Worm (Caenorhabditis elegans): ENCODE data around the gene fbxc-42.
A peak's percentile ranks its signal among the peaks of the same experiment; 100 is the strongest.
"Not testable (repeated sequence)": the region's sequence is repeated elsewhere in the genome, so short reads cannot be mapped to it uniquely, and the experiment has no call there.

Gene fbxc-42

DNA sequence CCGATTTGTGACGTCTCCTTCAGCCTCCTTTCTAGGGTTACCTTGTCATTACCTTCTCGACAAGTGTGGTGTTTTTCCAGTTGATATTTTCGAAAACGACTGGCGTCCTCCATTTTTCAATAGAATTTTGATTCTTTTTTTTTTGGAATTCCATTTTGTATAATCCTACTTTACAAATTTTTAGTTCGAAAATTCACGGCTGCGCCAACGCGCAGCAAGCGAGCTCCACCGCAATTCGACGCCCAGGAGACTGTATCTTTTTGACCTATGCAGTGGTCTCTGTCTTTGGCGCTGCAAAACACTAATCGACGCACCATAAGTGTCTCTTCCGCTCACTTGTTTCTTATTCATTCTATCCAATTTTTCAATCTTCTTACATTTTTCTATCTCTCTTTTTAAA is at the start of gene fbxc-42:
Gene fbxc-42, plus strand, starts transcription at position 301 of the 400 bp plus-strand sequence.
- no peak for TF ChIP-seq ztf-29 (GFP tag; IDR thresholded peaks at IDR 0.05)
- no peak for TF ChIP-seq tab-1 (GFP tag; IDR thresholded peaks at IDR 0.05)
- no peak for TF ChIP-seq ref-1 (GFP tag; conservative IDR thresholded peaks at IDR 0.05)
- no peak for TF ChIP-seq klf-2 (GFP tag; conservative IDR thresholded peaks at IDR 0.05)
- no peak for TF ChIP-seq cog-1 (tag; optimal IDR thresholded peaks at IDR 0.05)
- no peak for TF ChIP-seq flt-1 (GFP tag; IDR thresholded peaks at IDR 0.05)
- TF ChIP-seq med-1 (GFP tag; optimal IDR thresholded peaks at IDR 0.05; ENCODE audit: insufficient read depth): no peak
- TF ChIP-seq ztf-23 (GFP tag; IDR thresholded peaks at IDR 0.05): no peak
- no peak for TF ChIP-seq T22C8.4 (GFP tag; IDR thresholded peaks at IDR 0.05)

DNA sequence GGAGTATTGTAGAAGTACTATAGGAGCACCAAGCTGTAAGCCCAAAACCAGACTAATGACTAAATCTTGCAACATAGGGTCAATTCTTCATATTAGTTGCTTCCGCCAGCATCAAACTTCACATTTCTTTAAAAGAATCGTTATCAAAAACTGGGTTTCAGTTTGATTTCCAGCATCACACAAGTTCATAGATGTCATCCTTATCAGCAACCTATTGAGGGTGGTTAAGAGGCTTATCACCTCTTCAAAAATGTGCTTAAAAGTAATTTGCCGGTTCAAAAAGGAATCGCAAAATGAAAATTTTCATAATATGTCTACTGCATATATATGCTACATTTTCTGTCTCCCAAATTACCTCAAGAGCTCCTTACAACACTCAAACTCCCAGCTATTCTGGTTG is 47.6 kb upstream of the fbxc-42 start, which contains the start of gene clec-43:
Gene clec-43, plus strand, starts transcription at position 294 of the 400 bp plus-strand sequence.
- TF ChIP-seq cog-1 (tag; optimal IDR thresholded peaks at IDR 0.05): no peak
- TF ChIP-seq klf-2 (GFP tag; conservative IDR thresholded peaks at IDR 0.05): no peak
- no peak for TF ChIP-seq ztf-23 (GFP tag; IDR thresholded peaks at IDR 0.05)
- TF ChIP-seq tab-1 (GFP tag; IDR thresholded peaks at IDR 0.05): no peak
- no peak for TF ChIP-seq ztf-29 (GFP tag; IDR thresholded peaks at IDR 0.05)
- TF ChIP-seq flt-1 (GFP tag; IDR thresholded peaks at IDR 0.05): no peak
- no peak for TF ChIP-seq ref-1 (GFP tag; conservative IDR thresholded peaks at IDR 0.05)
- TF ChIP-seq med-1 (GFP tag; optimal IDR thresholded peaks at IDR 0.05; ENCODE audit: insufficient read depth): no peak
- no peak for TF ChIP-seq T22C8.4 (GFP tag; IDR thresholded peaks at IDR 0.05)

DNA sequence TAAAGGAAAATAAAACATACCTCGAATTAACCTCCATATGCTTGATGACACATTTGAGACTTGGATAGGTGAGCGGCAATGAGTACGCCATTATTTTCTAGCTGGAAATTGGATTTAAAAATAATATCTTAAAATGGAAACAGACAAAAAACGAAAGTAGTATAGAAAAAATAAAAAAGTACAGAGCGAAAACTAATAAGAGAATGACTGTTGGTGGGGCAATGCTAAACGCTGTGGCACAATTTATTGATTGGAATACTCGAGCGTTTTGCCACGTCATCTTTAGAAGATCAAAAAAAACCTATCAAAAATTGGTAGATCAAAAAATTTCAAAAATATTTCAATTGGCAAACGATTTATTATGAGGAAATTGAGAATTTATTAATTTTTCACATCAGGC is 43.3 kb upstream of the fbxc-42 start, which contains the start of gene fbxc-32:
Gene fbxc-32, minus strand, starts transcription at position 101 of the 400 bp plus-strand sequence.
- TF ChIP-seq med-1 (GFP tag; optimal IDR thresholded peaks at IDR 0.05; ENCODE audit: insufficient read depth) (no peak), cog-1 (tag; optimal IDR thresholded peaks at IDR 0.05) (no peak), ztf-29 (GFP tag; IDR thresholded peaks at IDR 0.05) (no peak), ref-1 (GFP tag; conservative IDR thresholded peaks at IDR 0.05) (no peak), flt-1 (GFP tag; IDR thresholded peaks at IDR 0.05) (no peak)

DNA sequence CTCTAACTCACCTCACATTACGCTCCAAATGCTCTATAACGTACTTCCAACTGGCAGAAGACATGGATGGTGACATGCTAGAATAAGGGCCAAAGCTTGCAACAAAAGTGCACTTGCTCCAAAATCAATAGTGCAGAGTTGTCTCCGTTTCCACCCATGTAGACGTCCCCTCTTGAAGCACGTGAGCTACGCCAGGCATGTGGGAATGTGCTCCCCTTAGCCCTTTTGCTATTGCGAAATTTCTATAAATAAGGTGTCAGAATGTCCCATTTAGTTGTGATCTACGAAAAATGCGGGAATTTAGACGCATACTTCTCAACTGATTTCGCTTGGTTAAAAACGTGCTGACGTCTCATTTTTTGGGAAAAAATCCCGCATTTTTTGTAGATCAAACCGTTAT is 41.0 kb upstream of the fbxc-42 start:
- TF ChIP-seq cog-1 (tag; optimal IDR thresholded peaks at IDR 0.05): no peak
- no peak for TF ChIP-seq ztf-23 (GFP tag; IDR thresholded peaks at IDR 0.05)
- no peak for TF ChIP-seq ztf-29 (GFP tag; IDR thresholded peaks at IDR 0.05)
- no peak for TF ChIP-seq klf-2 (GFP tag; conservative IDR thresholded peaks at IDR 0.05)
- no peak for TF ChIP-seq med-1 (GFP tag; optimal IDR thresholded peaks at IDR 0.05; ENCODE audit: insufficient read depth)
- TF ChIP-seq flt-1 (GFP tag; IDR thresholded peaks at IDR 0.05): no peak
- TF ChIP-seq tab-1 (GFP tag; IDR thresholded peaks at IDR 0.05): no peak
- TF ChIP-seq T22C8.4 (GFP tag; IDR thresholded peaks at IDR 0.05): no peak
- no peak for TF ChIP-seq ref-1 (GFP tag; conservative IDR thresholded peaks at IDR 0.05)

DNA sequence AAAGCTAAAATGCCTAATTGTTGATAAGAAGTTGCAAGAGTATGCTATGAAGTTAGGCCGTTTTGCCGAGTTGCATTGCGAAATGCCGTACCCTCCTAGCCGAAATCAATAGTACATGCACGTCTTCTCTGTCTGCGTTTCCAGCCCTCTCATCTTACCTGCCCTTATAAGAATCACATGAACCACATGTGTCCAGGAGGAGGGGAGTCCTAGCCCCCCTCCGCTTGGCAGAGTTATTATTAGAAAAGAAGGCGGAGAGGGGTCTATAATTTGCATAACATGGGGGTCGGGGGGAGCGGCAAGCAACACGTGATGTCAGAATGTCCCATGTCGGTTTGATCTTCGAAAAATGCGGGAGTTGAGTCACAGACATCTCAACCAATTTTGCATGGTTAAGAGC is 38.3 kb upstream of the fbxc-42 start:
- TF ChIP-seq T22C8.4 (GFP tag; IDR thresholded peaks at IDR 0.05): no peak
- peak; percentile 61; the same call in 1 of the 2 replicates for TF ChIP-seq flt-1 (GFP tag; IDR thresholded peaks at IDR 0.05)
- no peak for TF ChIP-seq cog-1 (tag; optimal IDR thresholded peaks at IDR 0.05)
- 0 out of 2 replicates have a peak, but pooled peaks have one; percentile 18 for TF ChIP-seq ztf-29 (GFP tag; IDR thresholded peaks at IDR 0.05)

DNA sequence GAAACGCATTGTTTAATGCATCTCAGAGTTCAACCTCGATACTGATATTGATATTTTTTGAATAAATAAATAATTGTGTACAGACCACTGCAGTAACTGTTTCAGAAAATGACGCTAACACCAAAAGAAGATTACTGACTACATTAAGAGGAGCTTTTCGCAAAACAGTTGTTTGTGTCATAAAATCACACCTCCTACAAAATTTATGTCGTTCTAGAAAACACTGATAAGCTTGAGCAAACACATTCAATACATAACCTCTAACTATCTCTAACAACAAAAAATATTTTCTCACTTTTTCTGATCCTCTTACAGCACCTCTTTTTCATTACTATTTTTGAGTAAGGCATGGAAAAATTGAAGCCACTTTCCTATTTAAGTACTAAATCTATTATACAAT is 36.8 kb upstream of the fbxc-42 start, which contains the start of gene fbxc-7:
Gene fbxc-7, plus strand, starts transcription at position 301 of the 400 bp plus-strand sequence.
- TF ChIP-seq T22C8.4 (GFP tag; IDR thresholded peaks at IDR 0.05); ztf-23 (GFP tag; IDR thresholded peaks at IDR 0.05); klf-2 (GFP tag; conservative IDR thresholded peaks at IDR 0.05): not testable (repeated sequence)

DNA sequence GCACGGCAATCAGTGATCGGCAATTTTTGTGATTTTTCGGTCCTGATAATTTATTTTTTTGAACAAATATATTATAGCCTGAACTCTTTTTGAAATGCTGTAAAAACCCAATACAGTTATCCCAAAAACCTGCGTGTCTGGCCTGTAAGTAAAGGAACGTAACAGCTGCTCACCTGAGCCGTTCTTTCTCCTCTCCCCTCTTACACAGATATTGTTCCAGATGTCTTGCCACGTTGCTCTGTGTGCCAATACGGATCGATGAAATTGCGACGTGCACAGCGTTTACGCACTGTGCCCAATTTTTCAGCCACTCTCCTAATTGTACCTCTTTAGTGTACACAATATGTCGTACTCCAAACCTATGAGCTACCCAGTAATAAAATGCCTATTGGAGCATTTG is 32.8 kb upstream of the fbxc-42 start, which contains the start of gene sdz-4:
Gene sdz-4, plus strand, starts transcription at position 301 of the 400 bp plus-strand sequence.
- no peak for TF ChIP-seq klf-2 (GFP tag; conservative IDR thresholded peaks at IDR 0.05)
- no peak for TF ChIP-seq tab-1 (GFP tag; IDR thresholded peaks at IDR 0.05)
- TF ChIP-seq ref-1 (GFP tag; conservative IDR thresholded peaks at IDR 0.05): no peak
- TF ChIP-seq ztf-23 (GFP tag; IDR thresholded peaks at IDR 0.05): no peak
- TF ChIP-seq cog-1 (tag; optimal IDR thresholded peaks at IDR 0.05): no peak
- no peak for TF ChIP-seq T22C8.4 (GFP tag; IDR thresholded peaks at IDR 0.05)
- no peak for TF ChIP-seq ztf-29 (GFP tag; IDR thresholded peaks at IDR 0.05)
- no peak for TF ChIP-seq med-1 (GFP tag; optimal IDR thresholded peaks at IDR 0.05; ENCODE audit: insufficient read depth)
- TF ChIP-seq flt-1 (GFP tag; IDR thresholded peaks at IDR 0.05): no peak

DNA sequence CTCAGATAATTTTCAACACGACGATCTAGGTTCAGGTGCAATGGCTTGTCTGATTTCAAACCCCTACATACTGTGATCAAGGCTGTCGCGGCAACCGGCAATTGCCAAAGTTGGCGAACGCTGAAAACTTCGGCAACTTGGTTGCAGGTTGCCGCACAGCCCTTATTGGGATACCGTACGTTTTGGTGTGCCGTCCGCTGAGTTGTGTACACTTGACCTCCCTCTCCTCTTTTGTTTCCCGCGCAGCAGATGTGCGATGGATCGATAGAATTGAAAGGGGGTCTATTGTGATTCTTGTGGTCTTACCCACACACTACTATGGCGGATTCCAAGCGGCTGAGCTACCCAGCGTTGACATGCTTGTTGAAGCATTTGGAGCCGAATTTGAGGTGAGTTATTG is 31.2 kb upstream of the fbxc-42 start, which contains the start of the genes C32B5.18 and C32B5.7:
Gene C32B5.18, plus strand, starts transcription at position 301 of the 400 bp plus-strand sequence.
Gene C32B5.7, plus strand, starts transcription at position 311 of the 400 bp plus-strand sequence.
- TF ChIP-seq ztf-29 (GFP tag; IDR thresholded peaks at IDR 0.05): no peak

DNA sequence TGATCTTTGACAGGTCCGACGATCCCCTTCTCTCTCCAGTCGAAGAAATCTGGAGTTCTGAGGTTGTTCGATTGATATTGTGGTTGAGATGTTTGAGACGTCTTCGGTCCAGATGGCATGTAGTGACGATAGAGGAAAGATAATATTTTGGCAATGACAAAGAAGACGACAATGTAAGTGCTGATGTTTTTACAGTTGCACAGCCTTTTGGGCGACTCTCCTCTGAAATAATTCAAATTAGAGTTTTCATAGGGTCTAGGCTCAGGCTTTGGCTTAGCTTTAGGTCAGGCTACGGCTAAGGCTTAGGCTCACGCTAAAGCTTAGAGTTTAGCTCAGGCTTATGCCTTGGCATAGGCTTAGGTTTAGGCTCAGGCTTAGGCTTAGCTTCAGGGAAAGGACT is 29.4 kb upstream of the fbxc-42 start, which contains the start of gene C32B5.13:
Gene C32B5.13, minus strand, starts transcription at position 101 of the 400 bp plus-strand sequence.
- no peak for TF ChIP-seq ztf-23 (GFP tag; IDR thresholded peaks at IDR 0.05)
- TF ChIP-seq T22C8.4 (GFP tag; IDR thresholded peaks at IDR 0.05): no peak
- TF ChIP-seq med-1 (GFP tag; optimal IDR thresholded peaks at IDR 0.05; ENCODE audit: insufficient read depth): no peak
- no peak for TF ChIP-seq tab-1 (GFP tag; IDR thresholded peaks at IDR 0.05)
- no peak for TF ChIP-seq klf-2 (GFP tag; conservative IDR thresholded peaks at IDR 0.05)

DNA sequence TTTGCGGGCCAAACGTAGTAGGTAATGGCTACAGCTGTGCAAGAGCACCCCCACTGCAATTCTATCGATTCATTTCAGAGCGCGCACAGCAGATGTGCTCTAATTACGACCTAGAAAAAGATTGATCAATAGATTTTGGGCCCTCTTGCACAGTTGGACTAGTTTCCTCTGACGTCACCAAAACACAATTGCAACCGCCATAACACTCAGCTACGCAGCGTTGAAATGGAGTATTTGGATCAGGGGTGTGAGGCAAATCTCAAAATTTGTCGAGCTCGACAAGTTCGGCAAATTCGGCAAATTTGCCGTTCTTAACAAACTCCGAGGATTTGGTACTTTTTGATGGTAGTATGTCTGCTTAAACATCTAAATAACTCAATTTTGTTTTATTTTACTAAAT is 24.4 kb upstream of the fbxc-42 start, which contains the start of gene fbxc-18:
Gene fbxc-18, minus strand, starts transcription at position 101 of the 400 bp plus-strand sequence.
- TF ChIP-seq klf-2 (GFP tag; conservative IDR thresholded peaks at IDR 0.05); ztf-29 (GFP tag; IDR thresholded peaks at IDR 0.05); flt-1 (GFP tag; IDR thresholded peaks at IDR 0.05): not testable (repeated sequence)

DNA sequence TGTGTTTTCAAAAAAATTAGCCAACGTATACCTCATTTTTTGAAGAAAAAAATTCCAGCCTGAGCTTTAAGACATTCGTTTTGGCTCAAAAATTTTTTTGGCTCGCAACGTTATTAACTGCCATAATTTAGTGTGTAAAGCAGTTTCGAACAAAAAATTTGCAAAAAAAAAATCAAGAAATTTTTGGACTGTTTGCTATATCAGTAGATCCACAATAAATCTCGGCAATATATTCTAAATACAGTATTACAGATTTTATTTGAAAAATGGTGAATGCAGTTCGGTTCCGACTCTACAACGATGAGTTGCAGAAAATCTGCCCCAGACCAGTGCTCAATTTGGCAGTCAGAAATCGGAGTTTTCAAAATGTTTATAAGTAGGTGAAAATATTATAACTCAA is 23.3 kb upstream of the fbxc-42 start, which contains the start of gene C32B5.6:
Gene C32B5.6, plus strand, starts transcription at position 301 of the 400 bp plus-strand sequence.
- TF ChIP-seq ztf-29 (GFP tag; IDR thresholded peaks at IDR 0.05); med-1 (GFP tag; optimal IDR thresholded peaks at IDR 0.05; ENCODE audit: insufficient read depth); tab-1 (GFP tag; IDR thresholded peaks at IDR 0.05): not testable (repeated sequence)

Measured in whole organism, midembryonic.